Fruit fly (Drosophila melanogaster) whole organism, embryonic: Measurements from ENCODE around the gene Ac78C.

Experiments used
- Abd-B ChIP-seq: fragments of 200-800 bp; sonication (Bioruptor generic); optimal IDR thresholded peaks from 2 replicates; lab custom pipeline; 2018; ENCODE audit warnings: missing biosample characterization, mild to moderate bottlenecking, missing genetic modification characterization, moderate library complexity
- Antp ChIP-seq: fragments of 200-800 bp; sonication (Bioruptor generic); optimal IDR thresholded peaks from 3 replicates; lab custom pipeline; 2016; ENCODE audit warnings: missing biosample characterization, missing genetic modification characterization
- Bteb2 ChIP-seq: fragments of 200-800 bp; sonication (Bioruptor generic); optimal IDR thresholded peaks from 2 replicates; lab custom pipeline; 2016; ENCODE audit warnings: missing biosample characterization, missing genetic modification characterization
- CG12104 ChIP-seq: fragments of 200-800 bp; sonication (Bioruptor generic); optimal IDR thresholded peaks from 3 replicates; lab custom pipeline; 2016; ENCODE audit warnings: missing biosample characterization, missing genetic modification characterization
- CG13894 ChIP-seq: fragments of 200-800 bp; sonication (Bioruptor generic); optimal IDR thresholded peaks from 3 replicates; lab custom pipeline; 2018; ENCODE audit warnings: missing biosample characterization, mild to moderate bottlenecking, missing genetic modification characterization, moderate library complexity
- CG14050 ChIP-seq: fragments of 200-800 bp; sonication (Bioruptor generic); IDR thresholded peaks from 3 replicates; pipeline ENCODE4 v1.3.6; 2022; ENCODE audit warnings: missing biosample characterization, missing genetic modification characterization
- CG14860 ChIP-seq: fragments of 200-800 bp; sonication (Bioruptor generic); IDR thresholded peaks from 3 replicates; pipeline ENCODE4 v1.3.6; 2022; ENCODE audit warnings: missing biosample characterization, missing genetic modification characterization; ENCODE audit not compliant: partially characterized antibody
- CG17359 ChIP-seq: fragments of 200-800 bp; sonication (Bioruptor generic); optimal IDR thresholded peaks from 3 replicates; lab custom pipeline; 2018; ENCODE audit warnings: missing biosample characterization, mild to moderate bottlenecking, missing genetic modification characterization, moderate library complexity
- CG1832 ChIP-seq: fragments of 200-800 bp; sonication (Bioruptor generic); optimal IDR thresholded peaks from 2 replicates; lab custom pipeline; 2017; ENCODE audit warnings: missing biosample characterization, mild to moderate bottlenecking, missing genetic modification characterization, inconsistent platforms
- CG2678 ChIP-seq: fragments of 200-800 bp; sonication (Bioruptor generic); optimal IDR thresholded peaks from 3 replicates; lab custom pipeline; 2019; ENCODE audit warnings: missing biosample characterization, mild to moderate bottlenecking, missing genetic modification characterization, moderate library complexity
- CG32772 ChIP-seq: fragments of 200-800 bp; sonication (Bioruptor generic); IDR thresholded peaks from 2 replicates; pipeline ENCODE4 v1.3.6; 2022; ENCODE audit warnings: missing biosample characterization, missing genetic modification characterization
- CG3726 ChIP-seq: fragments of 200-800 bp; sonication (Bioruptor generic); IDR thresholded peaks from 3 replicates; pipeline ENCODE4, ENCODE4 v1.3.6; 2022; ENCODE audit warnings: missing biosample characterization, missing genetic modification characterization
- CG4854 ChIP-seq: fragments of 200-800 bp; sonication (Bioruptor generic); optimal IDR thresholded peaks from 2 replicates; lab custom pipeline; 2016; ENCODE audit warnings: missing biosample characterization, missing genetic modification characterization, inconsistent platforms
- CG5245 ChIP-seq: fragments of 200-800 bp; sonication (Bioruptor generic); optimal IDR thresholded peaks from 3 replicates; lab custom pipeline; 2016; ENCODE audit warnings: missing biosample characterization, missing genetic modification characterization
- CG6272 ChIP-seq: fragments of 200-800 bp; sonication (Bioruptor generic); IDR thresholded peaks from 2 replicates; pipeline ENCODE4 v1.3.6; 2022; ENCODE audit warnings: missing biosample characterization, missing genetic modification characterization
- CG7357 ChIP-seq: fragments of 200-800 bp; sonication (Bioruptor generic); IDR thresholded peaks from 3 replicates; pipeline ENCODE4 v1.3.6; 2022; ENCODE audit warnings: missing biosample characterization, missing genetic modification characterization
- CG7556 ChIP-seq: fragments of 200-800 bp; sonication (Bioruptor generic); optimal IDR thresholded peaks from 2 replicates; lab custom pipeline; 2017; ENCODE audit warnings: missing biosample characterization, mild to moderate bottlenecking, missing genetic modification characterization
- CG8089 ChIP-seq: fragments of 200-800 bp; sonication (Bioruptor generic); optimal IDR thresholded peaks from 3 replicates; lab custom pipeline; 2016; ENCODE audit warnings: missing biosample characterization, missing genetic modification characterization
- CG8944 ChIP-seq: fragments of 200-800 bp; sonication (Bioruptor generic); optimal IDR thresholded peaks from 3 replicates; lab custom pipeline; 2016; ENCODE audit warnings: missing biosample characterization, missing genetic modification characterization
- CG9797 ChIP-seq: fragments of 200-800 bp; sonication (Bioruptor generic); optimal IDR thresholded peaks from 3 replicates; lab custom pipeline; 2018; ENCODE audit warnings: missing biosample characterization, mild to moderate bottlenecking, missing genetic modification characterization
- Dbx ChIP-seq: fragments of 200-800 bp; sonication (Bioruptor generic); IDR thresholded peaks from 3 replicates; pipeline ENCODE4 v1.3.6; 2022; ENCODE audit warnings: missing biosample characterization, missing genetic modification characterization
- E2f1 ChIP-seq: fragments of 200-800 bp; sonication (Bioruptor generic); IDR thresholded peaks from 2 replicates; pipeline ENCODE4 v1.3.6; 2022; ENCODE audit warnings: missing biosample characterization, missing genetic modification characterization
- Ets65A ChIP-seq: fragments of 200-800 bp; sonication (Bioruptor generic); peaks from one replicate; lab custom pipeline; 2016; ENCODE audit warnings: missing biosample characterization, missing genetic modification characterization
- H2.0 ChIP-seq: fragments of 200-800 bp; sonication (Bioruptor generic); IDR thresholded peaks from 2 replicates; pipeline ENCODE4 v1.3.6; 2022; ENCODE audit warnings: missing biosample characterization, missing genetic modification characterization
- Hey ChIP-seq: fragments of 200-800 bp; sonication (Bioruptor generic); optimal IDR thresholded peaks from 3 replicates; lab custom pipeline; 2018; ENCODE audit warnings: missing biosample characterization, mild to moderate bottlenecking, missing genetic modification characterization
- Hsf ChIP-seq: fragments of 200-800 bp; sonication (Bioruptor generic); optimal IDR thresholded peaks from 3 replicates; lab custom pipeline; 2016; ENCODE audit warnings: missing biosample characterization, missing genetic modification characterization
- Mad ChIP-seq: fragments of 200-800 bp; sonication (Bioruptor generic); optimal IDR thresholded peaks from 2 replicates; lab custom pipeline; 2016; ENCODE audit warnings: missing biosample characterization, missing genetic modification characterization
- Nf-YA ChIP-seq: fragments of 200-800 bp; sonication (Bioruptor generic); IDR thresholded peaks from 2 replicates; pipeline ENCODE4 v1.3.6; 2022; ENCODE audit warnings: missing biosample characterization, missing genetic modification characterization
- Nf-YB ChIP-seq: fragments of 200-800 bp; sonication (Bioruptor generic); optimal IDR thresholded peaks from 3 replicates; lab custom pipeline; 2019; ENCODE audit warnings: missing biosample characterization, mild to moderate bottlenecking, missing genetic modification characterization, moderate library complexity
- PHDP ChIP-seq: fragments of 200-800 bp; sonication (Bioruptor generic); optimal IDR thresholded peaks from 3 replicates; lab custom pipeline; 2018; ENCODE audit warnings: missing biosample characterization, mild to moderate bottlenecking, missing genetic modification characterization, moderate library complexity
- TFAM ChIP-seq: fragments of 200-800 bp; sonication (Bioruptor generic); optimal IDR thresholded peaks from 2 replicates; lab custom pipeline; 2017; ENCODE audit warnings: missing biosample characterization, missing genetic modification characterization, inconsistent platforms
- Tbp ChIP-seq: fragments of >200 bp; optimal IDR thresholded peaks from 2 replicates; lab custom pipeline; 2018; ENCODE audit warnings: missing biosample characterization, missing genetic modification characterization
- Xrp1 ChIP-seq: fragments of 200-800 bp; sonication (Bioruptor generic); IDR thresholded peaks from 2 replicates; pipeline ENCODE4 v1.3.6; 2022; ENCODE audit warnings: missing biosample characterization, missing genetic modification characterization
- ara ChIP-seq: fragments of 200-800 bp; sonication (Bioruptor generic); IDR thresholded peaks from 2 replicates; pipeline ENCODE4 v1.3.6; 2022; ENCODE audit warnings: missing biosample characterization, missing genetic modification characterization
- ash1 ChIP-seq: fragments of 200-800 bp; sonication (Bioruptor generic); optimal IDR thresholded peaks from 2 replicates; lab custom pipeline; 2018; ENCODE audit warnings: missing biosample characterization, mild to moderate bottlenecking, missing genetic modification characterization
- cato ChIP-seq: fragments of 200-800 bp; sonication (Bioruptor generic); optimal IDR thresholded peaks from 2 replicates; lab custom pipeline; 2016; ENCODE audit warnings: missing biosample characterization, missing genetic modification characterization, borderline replicate concordance
- chn ChIP-seq: fragments of 200-800 bp; sonication (Bioruptor generic); optimal IDR thresholded peaks from 2 replicates; lab custom pipeline; 2016; ENCODE audit warnings: missing biosample characterization, missing genetic modification characterization
- gce ChIP-seq: fragments of 200-800 bp; sonication (Bioruptor generic); IDR thresholded peaks from 3 replicates; pipeline ENCODE4 v1.3.6; 2022; ENCODE audit warnings: missing biosample characterization, missing genetic modification characterization
- gt ChIP-seq: fragments of 200-800 bp; sonication (Bioruptor generic); IDR thresholded peaks from 2 replicates; pipeline ENCODE4 v1.3.6; 2022; ENCODE audit warnings: missing biosample characterization, missing genetic modification characterization
- her ChIP-seq: fragments of 200-800 bp; sonication (Bioruptor generic); optimal IDR thresholded peaks from 2 replicates; lab custom pipeline; 2016; ENCODE audit warnings: missing biosample characterization, missing genetic modification characterization
- luna ChIP-seq: fragments of 200-800 bp; sonication (Bioruptor generic); optimal IDR thresholded peaks from 2 replicates; lab custom pipeline; 2016; ENCODE audit warnings: missing biosample characterization, missing genetic modification characterization
- mld ChIP-seq: fragments of 200-800 bp; sonication (Bioruptor generic); IDR thresholded peaks from 3 replicates; pipeline ENCODE4 v1.3.6; 2022; ENCODE audit warnings: missing biosample characterization, missing genetic modification characterization; ENCODE audit not compliant: partially characterized antibody
- onecut ChIP-seq: fragments of 200-800 bp; sonication (Bioruptor generic); IDR thresholded peaks from 2 replicates; pipeline ENCODE4 v1.3.6; 2022; ENCODE audit warnings: missing biosample characterization, missing genetic modification characterization
- otp ChIP-seq: fragments of 200-800 bp; sonication (Bioruptor generic); IDR thresholded peaks from 3 replicates; pipeline ENCODE4, ENCODE4 v1.3.6; 2022; ENCODE audit warnings: missing biosample characterization, missing genetic modification characterization
- pan ChIP-seq, 4 experiments: fragments of >200 bp in 3 of 4; fragments of 200-800 bp in 1 of 4; sonication (Bioruptor generic) in 1 of 4; optimal IDR thresholded peaks in 3 of 4; IDR thresholded peaks in 1 of 4; 2 replicates each; pipeline versions ENCODE4 v1.3.6 to Lab custom; 2017 to 2022; ENCODE audit warnings: missing biosample characterization in 2 of 4, missing genetic modification characterization in 2 of 4, mixed read lengths in 1 of 4
- pb ChIP-seq: fragments of 200-800 bp; sonication (Bioruptor generic); optimal IDR thresholded peaks from 3 replicates; lab custom pipeline; 2016; ENCODE audit warnings: missing biosample characterization, missing genetic modification characterization
- peb ChIP-seq: fragments of 200-800 bp; sonication (Bioruptor generic); IDR thresholded peaks from 2 replicates; pipeline ENCODE4 v1.3.6; 2022; ENCODE audit warnings: missing biosample characterization, missing genetic modification characterization
- ro ChIP-seq: fragments of 200-800 bp; sonication (Bioruptor generic); IDR thresholded peaks from 2 replicates; pipeline ENCODE4 v1.3.6; 2022; ENCODE audit warnings: missing biosample characterization, missing genetic modification characterization
- sqz ChIP-seq: fragments of 200-800 bp; sonication (Bioruptor generic); optimal IDR thresholded peaks from 3 replicates; lab custom pipeline; 2018; ENCODE audit warnings: missing biosample characterization, mild to moderate bottlenecking, missing genetic modification characterization
- sr ChIP-seq: fragments of 200-800 bp; sonication (Bioruptor generic); IDR thresholded peaks from 3 replicates; pipeline ENCODE4 v1.3.6; 2022; ENCODE audit warnings: missing biosample characterization, missing genetic modification characterization
- unpg ChIP-seq: fragments of 200-800 bp; sonication (Bioruptor generic); optimal IDR thresholded peaks from 3 replicates; lab custom pipeline; 2018; ENCODE audit warnings: missing biosample characterization, mild to moderate bottlenecking, missing genetic modification characterization, moderate library complexity
- vvl ChIP-seq: fragments of 200-800 bp; sonication (Bioruptor generic); IDR thresholded peaks from 2 replicates; pipeline ENCODE4 v1.3.6; 2022; ENCODE audit warnings: missing biosample characterization, missing genetic modification characterization
- yki ChIP-seq: fragments of >200 bp; optimal IDR thresholded peaks from 3 replicates; lab custom pipeline; 2018

The Ac78C gene

DNA sequence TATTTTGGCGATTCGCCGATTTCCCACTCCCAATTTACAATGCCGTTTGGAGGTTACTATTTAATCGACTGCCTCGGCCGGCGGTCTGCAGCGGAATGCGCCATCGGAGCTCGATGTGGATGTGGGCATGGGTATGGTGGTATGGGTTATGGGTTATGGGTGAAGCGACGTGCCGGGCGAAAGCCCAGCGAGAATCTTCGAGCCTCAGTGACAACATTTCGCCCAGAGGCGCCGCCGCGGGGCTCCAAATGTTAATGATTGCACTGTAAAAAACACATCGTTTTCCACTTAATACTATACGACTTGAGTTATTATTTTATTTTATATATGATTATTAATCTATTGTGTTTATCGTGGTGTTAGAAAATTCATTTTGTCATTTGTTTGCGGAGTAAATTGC is 28.9 kb upstream of the Ac78C start (continued):
- TF ChIP-seq mld (GFP tag; lab: Robert Waterston, UW) (no peak), ara (no peak), gt (GFP tag; lab: Robert Waterston, UW) (no peak), Hey (tag; lab: Kevin White, UChicago) (no peak), PHDP (tag; lab: Kevin White, UChicago) (no peak), Dbx (GFP tag; lab: Robert Waterston, UW) (no peak), pan (optimal IDR thresholded peaks at IDR 0.05; lab: Kevin White, UChicago) (no peak), pan (GFP tag; optimal IDR thresholded peaks at IDR 0.05 in 1 of 2, IDR thresholded peaks at IDR 0.05 in 1 of 2) (peak in 1 of 2 experiments; percentile 26), Xrp1 (0 out of 2 replicates have a peak, but pooled peaks have one; percentile 38), Nf-YB (GFP tag; lab: Kevin White, UChicago) (no peak), Ets65A (peak; percentile 13), chn (no peak), ash1 (no peak), vvl (GFP tag; lab: Robert Waterston, UW) (0 out of 2 replicates have a peak, but pooled peaks have one; percentile 30), CG8089 (no peak), ro (GFP tag; lab: Robert Waterston, UW) (no peak), CG1832 (GFP tag; lab: Kevin White, UChicago) (no peak), peb (GFP tag; lab: Robert Waterston, UW) (no peak), Hsf (no peak), Bteb2 (GFP tag; lab: Kevin White, UChicago) (no peak), CG2678 (tag; lab: Kevin White, UChicago) (peak; percentile 10), unpg (GFP tag; lab: Kevin White, UChicago) (no peak), E2f1 (no peak), CG3726 (GFP tag; lab: Robert Waterston, UW) (no peak), CG5245 (GFP tag; lab: Kevin White, UChicago) (no peak), Abd-B (GFP tag; lab: Kevin White, UChicago) (no peak), Nf-YA (GFP tag; lab: Robert Waterston, UW) (0 out of 2 replicates have a peak, but pooled peaks have one; percentile 8), CG4854 (no peak), Mad (no peak), gce (0 out of 3 replicates have a peak, but pooled peaks have one; percentile 55), Tbp (GFP tag; lab: Kevin White, UChicago) (no peak), CG13894 (no peak), CG6272 (GFP tag; lab: Robert Waterston, UW) (no peak), CG12104 (no peak), CG9797 (GFP tag; lab: Kevin White, UChicago) (no peak), her (no peak), sqz (GFP tag; lab: Kevin White, UChicago) (no peak), yki (lab: Kevin White, UChicago) (no peak), otp (no peak), CG17359 (tag; lab: Kevin White, UChicago) (peak; percentile 16), luna (GFP tag; lab: Kevin White, UChicago) (no peak), CG14050 (no peak), Antp (no peak), onecut (GFP tag; lab: Robert Waterston, UW) (no peak), H2.0 (GFP tag; lab: Robert Waterston, UW) (no peak), CG7556 (no peak), CG32772 (GFP tag; lab: Robert Waterston, UW) (no peak), CG8944 (GFP tag; lab: Kevin White, UChicago) (no peak), CG14860 (GFP tag; lab: Robert Waterston, UW) (no peak), CG7357 (GFP tag; lab: Robert Waterston, UW) (no peak), sr (GFP tag; lab: Robert Waterston, UW) (0 out of 3 replicates have a peak, but pooled peaks have one; percentile 10), TFAM (GFP tag; lab: Kevin White, UChicago) (no peak), pb (no peak), cato (no peak)
